Fruit fly (Drosophila melanogaster) whole organism, embryonic: ENCODE measurements around the gene CG6766.

Source experiments
- CG18011 ChIP-seq: fragments of 200-800 bp; sonication (Bioruptor generic); optimal IDR thresholded peaks from 2 replicates; lab custom pipeline; 2017; ENCODE audit warnings: missing biosample characterization, missing genetic modification characterization, mild to moderate bottlenecking, moderate library complexity, missing genotype
- CG31441 ChIP-seq: fragments of 200-800 bp; sonication (Bioruptor generic); IDR thresholded peaks from 2 replicates; pipeline ENCODE4 v1.3.6; 2022; ENCODE audit warnings: missing biosample characterization, missing genetic modification characterization
- CG32532 ChIP-seq: fragments of 200-800 bp; sonication (Bioruptor generic); IDR thresholded peaks from 2 replicates; pipeline ENCODE4 v1.3.6; 2022; ENCODE audit warnings: missing biosample characterization, missing genetic modification characterization
- CG42726 ChIP-seq: fragments of 200-800 bp; sonication (Bioruptor generic); IDR thresholded peaks from 2 replicates; pipeline ENCODE4 v1.3.6; 2022; ENCODE audit warnings: missing biosample characterization, missing genetic modification characterization; ENCODE audit not compliant: partially characterized antibody
- Dek ChIP-seq: fragments of 200-800 bp; sonication (Bioruptor generic); optimal IDR thresholded peaks from 3 replicates; lab custom pipeline; 2019; ENCODE audit warnings: missing biosample characterization, mild to moderate bottlenecking, missing genetic modification characterization, moderate library complexity
- psq ChIP-seq: fragments of 200-800 bp; sonication (Bioruptor generic); optimal IDR thresholded peaks from 2 replicates; lab custom pipeline; 2017; ENCODE audit warnings: missing biosample characterization, missing genetic modification characterization

dm6 chr2L:12024104-12024503, 16.4 kb downstream of the CG6766 start:
- TF ChIP-seq CG32532 (GFP tag; lab: Robert Waterston, UW), result no peak
- TF ChIP-seq Dek, result no peak
- no peak for TF ChIP-seq CG18011 (GFP tag; lab: Kevin White, UChicago)
- TF ChIP-seq psq, result no peak
- TF ChIP-seq CG42726, result no peak
- no peak for TF ChIP-seq CG31441
